Worm (Caenorhabditis elegans): ENCODE data around the gene Y50D4A.6.

DNA sequence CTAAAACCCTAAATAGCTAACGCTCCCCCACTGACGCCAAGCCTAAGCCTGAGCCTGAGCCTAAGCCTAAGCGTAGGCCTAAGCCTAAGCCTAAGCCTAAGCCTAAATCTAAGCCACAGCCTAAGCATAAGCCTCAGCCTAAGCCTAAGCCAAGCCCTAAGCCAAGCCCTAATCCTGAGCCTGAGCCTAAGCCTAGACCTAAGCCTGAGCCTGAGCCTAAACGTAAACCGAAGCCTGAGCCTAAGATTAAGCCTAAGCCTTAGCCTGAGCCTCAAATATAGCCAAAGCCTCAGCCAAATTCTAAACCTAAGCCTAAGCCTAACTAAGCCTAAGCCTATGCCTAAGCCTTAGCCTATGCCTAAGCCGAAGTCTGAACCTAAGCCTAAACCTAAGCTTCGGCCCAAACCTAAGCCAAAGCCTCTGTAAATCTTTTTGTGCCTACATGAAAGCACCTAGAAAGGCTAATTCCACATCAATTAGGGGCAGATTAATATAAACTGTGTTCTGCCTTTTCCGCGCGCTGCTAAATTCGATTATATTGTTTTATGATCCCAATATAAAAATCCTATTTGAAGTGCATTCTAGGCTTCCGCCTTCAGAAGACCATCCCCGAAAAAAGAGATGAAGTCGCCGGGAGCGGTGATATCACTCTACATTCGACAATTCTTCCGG is 33.8 kb downstream of the Y50D4A.6 start, which contains the start of gene ptr-16:
- no peak for TF ChIP-seq ref-1 (GFP tag; conservative IDR thresholded peaks at IDR 0.05)
- TF ChIP-seq tab-1 (GFP tag; IDR thresholded peaks at IDR 0.05): 0 out of 2 replicates have a peak, but pooled peaks have one; percentile 23
- TF ChIP-seq flt-1 (GFP tag; IDR thresholded peaks at IDR 0.05): no peak

Data from whole organism, midembryonic.